Worm (Caenorhabditis elegans): ENCODE results near the gene sars-2.

Gene sars-2

DNA sequence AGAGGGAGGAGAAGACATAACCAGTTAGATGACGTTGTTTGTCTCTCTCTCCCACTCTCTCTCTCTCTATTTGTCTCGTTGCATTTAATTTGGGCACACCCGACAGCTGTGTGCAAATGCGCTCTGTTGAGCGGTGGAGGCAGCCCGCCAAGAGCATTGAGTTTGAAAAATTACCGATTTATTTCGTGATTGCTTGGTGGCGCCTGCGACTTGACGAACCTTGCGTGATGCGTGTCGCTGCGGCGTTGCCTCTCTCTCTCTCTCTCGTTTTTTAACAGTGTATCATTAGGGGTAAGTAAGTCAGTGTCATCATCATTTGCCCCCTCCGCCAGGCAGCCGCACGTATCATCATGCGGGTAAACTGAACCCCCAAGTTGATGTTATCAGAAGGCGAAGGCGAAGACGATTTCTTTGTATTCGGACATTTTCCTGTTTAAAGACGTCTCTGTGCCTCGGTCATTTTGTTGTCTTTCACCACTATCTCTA, 48.7 kb downstream of the sars-2 start (continued):
- TF ChIP-seq attf-5 (GFP tag; optimal IDR thresholded peaks at IDR 0.05) (peak; percentile 79), lin-26 (GFP tag; IDR thresholded peaks at IDR 0.05) (peak; percentile 54; the same call in 1 of the 2 replicates), pbrm-1 (GFP tag; IDR thresholded peaks at IDR 0.05) (0 out of 2 replicates have a peak, but pooled peaks have one; percentile 41), F37B4.10 (GFP tag; IDR thresholded peaks at IDR 0.05) (no peak), him-1 (tag; optimal IDR thresholded peaks at IDR 0.05) (no peak), ceh-91 (GFP tag; IDR thresholded peaks at IDR 0.05) (no peak), Y79H2A.3 (GFP tag; conservative IDR thresholded peaks at IDR 0.05) (no peak), chd-7 (tag; optimal IDR thresholded peaks at IDR 0.05) (peak; percentile 36), ceh-58 (GFP tag; IDR thresholded peaks at IDR 0.05) (no peak), egrh-3 (GFP tag; IDR thresholded peaks at IDR 0.05) (0 out of 2 replicates have a peak, but pooled peaks have one; percentile 8), die-1 (tag; optimal IDR thresholded peaks at IDR 0.05) (no peak), madf-10 (tag; optimal IDR thresholded peaks at IDR 0.05) (peak; percentile 26), rcor-1 (GFP tag; IDR thresholded peaks at IDR 0.05) (peak; percentile 36; the same call in 1 of the 2 replicates), ceh-40 (GFP tag; IDR thresholded peaks at IDR 0.05) (no peak)

- TF ChIP-seq ceh-58 (GFP tag; IDR thresholded peaks at IDR 0.05) (no peak), dox-1 (GFP tag; IDR thresholded peaks at IDR 0.05) (peak; percentile 76), tbp1 (GFP tag; optimal IDR thresholded peaks at IDR 0.05) (peak; percentile 34), tlf-1 (GFP tag; optimal IDR thresholded peaks at IDR 0.05) (no peak), let-526 (GFP tag; IDR thresholded peaks at IDR 0.05) (no peak), lir-1 (GFP tag; conservative IDR thresholded peaks at IDR 0.05) (no peak), hsf-1 (GFP tag; IDR thresholded peaks at IDR 0.05) (no peak), nhr-80 (tag; optimal IDR thresholded peaks at IDR 0.05) (peak; percentile 60), hrde-1 (tag; optimal IDR thresholded peaks at IDR 0.05; ENCODE audit: borderline replicate concordance) (no peak), ZK185.1 (tag; optimal IDR thresholded peaks at IDR 0.05; ENCODE audit: poor library complexity, severe bottlenecking) (peak; percentile 61), F57C9.4 (tag; optimal IDR thresholded peaks at IDR 0.05) (no peak), atf-7 (tag; optimal IDR thresholded peaks at IDR 0.05) (peak; percentile 21), nhr-179 (tag; optimal IDR thresholded peaks at IDR 0.05) (no peak), K11D2.4 (GFP tag; IDR thresholded peaks at IDR 0.05) (no peak), sea-2 (GFP tag; IDR thresholded peaks at IDR 0.05) (no peak), egrh-3 (GFP tag; IDR thresholded peaks at IDR 0.05) (peak; percentile 77), tbx-9 (tag; optimal IDR thresholded peaks at IDR 0.05; ENCODE audit: borderline replicate concordance) (no peak), lin-26 (GFP tag; IDR thresholded peaks at IDR 0.05) (0 out of 2 replicates have a peak, but pooled peaks have one; percentile 17), F10E7.11 (tag; optimal IDR thresholded peaks at IDR 0.05) (no peak), F23B12.7 (tag; optimal IDR thresholded peaks at IDR 0.05; ENCODE audit: insufficient read depth) (no peak), cebp-2 (GFP tag; IDR thresholded peaks at IDR 0.05) (no peak), egl-18 (GFP tag; IDR thresholded peaks at IDR 0.05) (no peak), lag-1 (GFP tag; IDR thresholded peaks at IDR 0.05) (no peak), attf-5 (GFP tag; optimal IDR thresholded peaks at IDR 0.05) (peak; percentile 13), mcd-1 (GFP tag; IDR thresholded peaks at IDR 0.05) (peak; percentile 69), pha-4 (tag; optimal IDR thresholded peaks at IDR 0.05) (no peak), snpc-4 (GFP tag; optimal IDR thresholded peaks at IDR 0.05) (no peak), snpc-4 (tag; optimal IDR thresholded peaks at IDR 0.05) (no peak), T07F8.4 (tag; optimal IDR thresholded peaks at IDR 0.05) (no peak), cebp-1 (GFP tag; IDR thresholded peaks at IDR 0.05) (no peak), cebp-1 (tag; optimal IDR thresholded peaks at IDR 0.05) (peak; percentile 25), gei-17 (GFP tag; optimal IDR thresholded peaks at IDR 0.05) (no peak), F57A8.1 (GFP tag; optimal IDR thresholded peaks at IDR 0.05) (no peak), unc-130 (GFP tag; optimal IDR thresholded peaks at IDR 0.05) (no peak), B0019.2 (GFP tag; conservative IDR thresholded peaks at IDR 0.05) (no peak), nfya-2 (GFP tag; IDR thresholded peaks at IDR 0.05) (no peak), rpc-1 (optimal IDR thresholded peaks at IDR 0.05) (no peak), rpc-1 (tag; optimal IDR thresholded peaks at IDR 0.05) (no peak)
Observed at ce11 chrIV:4407055-4407461, 49.6 kb downstream of the sars-2 start.

Measured in whole organism, young adult.